Worm (Caenorhabditis elegans): ENCODE measurements around the gene F15E6.9.
A peak's percentile ranks its signal among the peaks of the same experiment; 100 is the strongest.

The F15E6.9 gene

DNA sequence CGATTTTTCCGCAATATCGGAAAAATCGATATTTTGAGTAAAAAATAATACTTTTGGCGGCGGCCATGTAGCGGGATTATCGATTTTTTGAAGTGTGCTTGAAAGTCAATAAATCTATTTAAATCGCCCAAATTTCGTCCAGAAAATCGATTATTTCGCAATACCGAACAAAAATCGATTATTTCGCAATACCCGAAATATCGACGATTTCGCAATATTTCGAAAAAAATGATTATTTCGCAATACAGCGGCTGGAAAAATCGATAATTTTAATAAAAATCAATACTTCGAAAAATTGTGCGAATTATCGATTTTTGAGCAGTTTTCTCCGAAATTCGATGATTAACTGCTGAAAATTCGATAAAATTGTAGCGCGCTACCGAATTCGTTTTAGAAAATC is 19.2 kb upstream of the F15E6.9 start:
- TF ChIP-seq klf-2 (GFP tag; conservative IDR thresholded peaks at IDR 0.05) (no peak), ztf-23 (GFP tag; IDR thresholded peaks at IDR 0.05) (no peak), med-1 (GFP tag; optimal IDR thresholded peaks at IDR 0.05; ENCODE audit: insufficient read depth) (no peak), ztf-29 (GFP tag; IDR thresholded peaks at IDR 0.05) (no peak), cog-1 (tag; optimal IDR thresholded peaks at IDR 0.05) (no peak), ref-1 (GFP tag; conservative IDR thresholded peaks at IDR 0.05) (no peak), T22C8.4 (GFP tag; IDR thresholded peaks at IDR 0.05) (no peak; the same call in 1 of the 2 replicates), tab-1 (GFP tag; IDR thresholded peaks at IDR 0.05) (no peak), flt-1 (GFP tag; IDR thresholded peaks at IDR 0.05) (no peak)

DNA sequence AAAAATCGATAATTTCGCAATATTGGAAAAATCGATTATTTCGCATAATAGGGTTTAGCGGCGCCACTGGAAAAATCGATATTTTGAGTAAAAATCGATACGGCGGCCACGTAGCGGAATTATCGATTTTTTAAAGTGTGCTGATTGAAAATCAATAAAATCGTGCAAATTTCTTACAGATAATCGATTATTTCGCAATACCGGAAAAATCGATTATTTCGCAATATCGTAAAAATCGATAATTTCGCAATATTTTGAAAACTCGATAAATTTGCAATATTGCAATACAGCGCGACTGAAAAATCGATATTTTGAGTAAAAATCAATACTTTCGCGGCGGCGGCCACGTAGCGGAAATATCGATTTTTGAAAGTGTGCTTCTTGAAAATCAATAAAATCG is 18.8 kb upstream of the F15E6.9 start:
- TF ChIP-seq ztf-29 (GFP tag; IDR thresholded peaks at IDR 0.05) = no peak
- peak; percentile 79 for TF ChIP-seq T22C8.4 (GFP tag; IDR thresholded peaks at IDR 0.05)

DNA sequence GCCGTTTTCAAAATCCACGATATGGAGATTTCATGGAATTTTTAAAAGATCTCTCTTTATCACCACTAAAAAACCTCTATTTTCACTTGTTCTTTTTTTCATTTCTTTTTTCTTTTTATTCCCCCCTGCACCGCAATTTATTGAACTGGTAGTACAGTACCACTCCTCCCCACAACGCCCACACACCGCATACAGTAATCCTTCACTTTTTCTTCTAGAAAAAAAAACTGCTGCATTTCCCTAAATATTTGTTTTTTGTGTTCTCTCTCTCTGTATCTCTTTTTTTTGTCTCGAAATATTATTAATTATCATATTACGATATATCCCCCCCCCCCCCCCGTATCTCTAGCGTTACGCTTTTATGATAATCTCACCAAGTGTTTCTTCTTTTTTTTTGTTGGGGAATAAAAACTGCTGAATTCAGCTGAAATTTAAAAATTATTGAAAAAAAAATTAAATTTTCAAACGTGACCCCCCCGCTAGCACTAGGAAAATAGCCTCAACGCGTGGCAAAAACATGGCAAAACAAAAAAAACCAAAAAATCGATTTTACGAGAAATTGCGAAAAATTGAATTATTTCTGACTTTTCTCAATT is 18.0 kb upstream of the F15E6.9 start, which contains the start of gene Y24D9B.1:
Gene Y24D9B.1 (plus strand): TSS at position 546 of the 596 bp plus-strand sequence.
- TF ChIP-seq med-1 (GFP tag; optimal IDR thresholded peaks at IDR 0.05; ENCODE audit: insufficient read depth) (no peak), T22C8.4 (GFP tag; IDR thresholded peaks at IDR 0.05) (no peak), ztf-23 (GFP tag; IDR thresholded peaks at IDR 0.05) (no peak), klf-2 (GFP tag; conservative IDR thresholded peaks at IDR 0.05) (no peak), cog-1 (tag; optimal IDR thresholded peaks at IDR 0.05) (no peak), ztf-29 (GFP tag; IDR thresholded peaks at IDR 0.05) (no peak), tab-1 (GFP tag; IDR thresholded peaks at IDR 0.05) (no peak), ref-1 (GFP tag; conservative IDR thresholded peaks at IDR 0.05) (no peak), flt-1 (GFP tag; IDR thresholded peaks at IDR 0.05) (no peak)

DNA sequence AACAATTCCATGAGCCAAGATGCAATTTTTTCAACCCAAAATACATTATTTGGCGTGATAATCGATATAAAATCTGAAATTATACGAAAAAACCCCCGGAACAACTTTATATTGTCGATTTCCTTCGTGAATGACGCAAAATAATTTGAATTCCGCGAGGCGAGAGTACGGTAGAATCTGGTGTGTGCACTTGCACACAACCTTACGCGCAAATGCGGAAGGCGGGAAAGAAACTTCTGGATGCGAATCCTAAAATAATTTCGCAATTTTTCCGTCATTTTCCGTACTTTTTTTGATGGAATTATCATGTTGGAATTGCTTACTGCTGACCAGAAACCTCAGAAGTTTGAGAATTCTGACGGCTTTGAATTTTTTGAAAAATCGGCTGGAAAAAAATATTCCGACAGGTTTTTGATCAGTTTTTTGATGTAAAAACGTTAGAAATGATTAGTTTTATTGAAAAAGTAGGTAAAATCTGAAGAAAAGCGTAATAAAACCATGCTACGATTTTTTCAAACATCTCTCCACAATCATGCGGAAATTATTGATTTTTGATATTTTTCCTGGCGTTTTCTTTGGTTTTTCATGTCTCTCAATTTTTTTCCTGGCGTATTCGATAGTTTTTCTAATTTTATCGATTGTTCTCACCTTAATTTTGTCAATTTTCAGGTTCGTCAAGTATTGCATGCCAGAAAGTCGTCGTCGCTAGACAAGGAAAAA is 8.5 kb upstream of the F15E6.9 start, which contains the start of gene set-9:
Gene set-9 (plus strand): TSS at position 670 of the 720 bp plus-strand sequence.
- TF ChIP-seq klf-2 (GFP tag; conservative IDR thresholded peaks at IDR 0.05) = no peak
- no peak for TF ChIP-seq ztf-29 (GFP tag; IDR thresholded peaks at IDR 0.05)
- no peak for TF ChIP-seq med-1 (GFP tag; optimal IDR thresholded peaks at IDR 0.05; ENCODE audit: insufficient read depth)
- no peak for TF ChIP-seq tab-1 (GFP tag; IDR thresholded peaks at IDR 0.05)
- TF ChIP-seq ref-1 (GFP tag; conservative IDR thresholded peaks at IDR 0.05) = no peak
- TF ChIP-seq flt-1 (GFP tag; IDR thresholded peaks at IDR 0.05) = no peak
- TF ChIP-seq cog-1 (tag; optimal IDR thresholded peaks at IDR 0.05) = no peak
- TF ChIP-seq ztf-23 (GFP tag; IDR thresholded peaks at IDR 0.05) = no peak
- no peak for TF ChIP-seq T22C8.4 (GFP tag; IDR thresholded peaks at IDR 0.05)

DNA sequence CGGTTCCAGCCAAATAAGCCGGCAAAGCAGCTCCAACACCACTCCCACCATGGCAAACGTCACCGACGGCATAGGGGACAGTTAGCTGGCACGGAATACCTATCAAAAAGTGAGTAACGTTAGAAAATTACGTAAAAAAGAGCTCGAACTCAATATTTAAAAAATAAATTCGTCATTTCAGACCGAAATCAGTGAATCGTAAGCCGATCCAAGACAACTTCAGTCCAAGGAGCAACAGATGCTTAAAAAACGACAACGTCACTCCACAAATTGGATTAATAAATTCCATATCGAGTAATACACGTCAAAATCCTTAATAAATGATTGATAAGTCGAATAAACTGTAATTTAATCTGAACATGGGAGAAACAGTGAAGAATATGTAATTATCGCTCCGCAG is 7.4 kb upstream of the F15E6.9 start:
- no peak for TF ChIP-seq T22C8.4 (GFP tag; IDR thresholded peaks at IDR 0.05)
- no peak for TF ChIP-seq tab-1 (GFP tag; IDR thresholded peaks at IDR 0.05)
- no peak for TF ChIP-seq ztf-29 (GFP tag; IDR thresholded peaks at IDR 0.05)
- TF ChIP-seq med-1 (GFP tag; optimal IDR thresholded peaks at IDR 0.05; ENCODE audit: insufficient read depth) = no peak
- TF ChIP-seq ztf-23 (GFP tag; IDR thresholded peaks at IDR 0.05) = no peak
- no peak for TF ChIP-seq cog-1 (tag; optimal IDR thresholded peaks at IDR 0.05)

DNA sequence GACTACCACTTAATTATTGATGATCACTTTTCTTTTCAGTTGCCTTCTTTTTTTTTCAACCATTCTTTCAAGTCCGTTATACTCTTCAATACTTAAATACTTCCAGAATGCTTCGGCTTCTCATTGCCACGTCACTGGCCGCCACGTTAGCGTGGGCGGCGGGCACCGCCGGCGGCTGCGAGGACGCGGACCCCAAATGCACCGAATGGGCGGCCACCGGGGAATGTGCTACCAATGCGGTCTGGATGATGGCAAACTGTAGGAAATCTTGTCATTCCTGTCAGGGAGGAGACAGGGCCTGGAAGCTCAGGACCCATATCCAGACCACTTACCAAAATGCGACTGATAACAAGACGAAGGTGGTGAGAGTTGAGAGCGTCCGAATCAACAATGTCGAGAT is 2.3 kb upstream of the F15E6.9 start, which contains the start of gene lgc-22:
Gene lgc-22 (plus strand): TSS at position 105 of the 400 bp plus-strand sequence.
- TF ChIP-seq ref-1 (GFP tag; conservative IDR thresholded peaks at IDR 0.05) (no peak), T22C8.4 (GFP tag; IDR thresholded peaks at IDR 0.05) (no peak), klf-2 (GFP tag; conservative IDR thresholded peaks at IDR 0.05) (no peak), med-1 (GFP tag; optimal IDR thresholded peaks at IDR 0.05; ENCODE audit: insufficient read depth) (no peak), ztf-23 (GFP tag; IDR thresholded peaks at IDR 0.05) (no peak), tab-1 (GFP tag; IDR thresholded peaks at IDR 0.05) (peak; percentile 41; the same call in 1 of the 2 replicates), cog-1 (tag; optimal IDR thresholded peaks at IDR 0.05) (no peak)

DNA sequence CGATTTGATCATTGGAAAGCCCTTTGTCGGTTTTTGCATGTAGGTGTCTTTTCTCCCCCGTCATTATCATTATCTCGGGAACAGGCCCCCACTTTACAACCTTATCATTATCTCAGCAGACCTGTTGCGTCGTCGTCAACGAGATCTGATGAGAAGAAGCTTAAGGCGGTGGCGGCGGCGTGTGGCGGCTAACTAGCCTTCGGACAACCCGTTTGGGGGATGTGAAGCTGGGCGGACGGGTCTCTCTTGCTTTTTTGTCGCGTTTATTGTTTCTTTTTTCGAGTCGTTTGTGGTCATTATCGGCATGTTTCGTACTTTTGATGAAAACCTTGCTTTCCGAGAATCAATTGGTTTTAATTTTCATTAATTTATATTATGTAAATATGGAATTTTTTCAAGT is 1.1 kb upstream of the F15E6.9 start:
- TF ChIP-seq med-1 (GFP tag; optimal IDR thresholded peaks at IDR 0.05; ENCODE audit: insufficient read depth) (no peak), ztf-23 (GFP tag; IDR thresholded peaks at IDR 0.05) (no peak), flt-1 (GFP tag; IDR thresholded peaks at IDR 0.05) (no peak)

DNA sequence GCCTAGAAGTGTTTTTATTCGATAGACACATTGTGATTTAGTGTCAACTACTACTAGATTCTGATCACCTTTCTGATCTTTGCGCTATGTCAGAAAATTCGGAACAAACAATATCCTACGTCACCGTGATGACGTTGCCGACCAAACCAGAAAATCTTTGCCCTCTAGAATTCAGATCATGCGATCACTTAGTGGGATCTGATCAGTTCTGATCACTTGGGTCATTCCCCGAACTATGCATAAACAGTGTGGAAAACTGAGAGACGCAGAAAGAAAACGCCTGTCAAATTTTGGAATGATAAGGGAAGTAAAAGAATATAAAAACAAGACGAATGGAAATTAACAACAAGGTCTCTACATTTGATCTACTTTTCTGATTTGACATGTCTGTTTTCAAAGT is 4.3 kb downstream of the F15E6.9 start, which contains the start of gene F15E6.3:
Gene F15E6.3 (plus strand): TSS at position 344 of the 400 bp plus-strand sequence.
- TF ChIP-seq med-1 (GFP tag; optimal IDR thresholded peaks at IDR 0.05; ENCODE audit: insufficient read depth) (no peak), ztf-29 (GFP tag; IDR thresholded peaks at IDR 0.05) (no peak), flt-1 (GFP tag; IDR thresholded peaks at IDR 0.05) (no peak), tab-1 (GFP tag; IDR thresholded peaks at IDR 0.05) (no peak), cog-1 (tag; optimal IDR thresholded peaks at IDR 0.05) (no peak), klf-2 (GFP tag; conservative IDR thresholded peaks at IDR 0.05) (no peak), ztf-23 (GFP tag; IDR thresholded peaks at IDR 0.05) (no peak)

DNA sequence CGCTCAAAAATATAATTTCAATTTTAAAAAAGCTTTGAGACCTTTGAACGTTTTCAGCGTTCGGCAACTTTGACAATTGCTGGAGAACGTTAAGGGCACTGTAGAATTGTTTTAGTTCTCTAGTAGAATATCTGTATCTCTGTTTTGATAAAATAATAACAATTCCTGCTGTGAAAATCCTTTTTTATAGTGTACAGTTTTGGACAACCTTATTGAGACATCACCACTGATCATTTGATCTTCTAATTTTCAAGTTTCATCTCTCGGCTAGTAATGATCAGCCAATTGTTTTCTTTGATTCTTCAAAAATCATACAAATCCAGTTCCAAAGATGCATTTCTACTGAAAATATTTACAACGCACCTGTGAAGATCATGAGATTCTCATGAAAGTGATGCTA is 6.3 kb downstream of the F15E6.9 start, which contains the start of gene F15E6.10:
Gene F15E6.10 (plus strand): TSS at position 301 of the 400 bp plus-strand sequence.
- TF ChIP-seq ztf-23 (GFP tag; IDR thresholded peaks at IDR 0.05) (no peak), med-1 (GFP tag; optimal IDR thresholded peaks at IDR 0.05; ENCODE audit: insufficient read depth) (no peak), flt-1 (GFP tag; IDR thresholded peaks at IDR 0.05) (no peak), cog-1 (tag; optimal IDR thresholded peaks at IDR 0.05) (no peak), tab-1 (GFP tag; IDR thresholded peaks at IDR 0.05) (no peak)

DNA sequence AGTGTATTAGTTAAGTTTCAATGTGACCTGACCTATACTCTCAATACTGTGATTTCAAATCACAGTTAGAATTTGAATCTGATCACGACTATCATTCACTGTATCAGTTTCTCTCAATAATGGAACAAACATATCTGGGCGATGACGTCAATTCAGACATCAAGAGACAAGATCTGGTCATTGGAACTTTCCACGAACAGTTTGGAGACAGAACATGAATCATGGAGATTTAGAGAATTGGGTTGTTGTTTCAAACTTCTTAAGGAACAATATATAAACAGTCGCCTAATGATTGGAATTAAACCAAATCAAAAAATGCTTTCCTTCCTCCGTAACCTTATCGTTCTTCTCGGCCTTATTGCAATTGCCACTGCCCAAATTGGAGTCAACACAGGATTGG is 7.7 kb downstream of the F15E6.9 start, which contains the start of gene F15E6.4:
Gene F15E6.4 (plus strand): TSS at position 301 of the 400 bp plus-strand sequence.
- TF ChIP-seq ztf-29 (GFP tag; IDR thresholded peaks at IDR 0.05) = no peak
- no peak for TF ChIP-seq cog-1 (tag; optimal IDR thresholded peaks at IDR 0.05)
- TF ChIP-seq klf-2 (GFP tag; conservative IDR thresholded peaks at IDR 0.05) = no peak
- TF ChIP-seq tab-1 (GFP tag; IDR thresholded peaks at IDR 0.05) = no peak
- no peak for TF ChIP-seq flt-1 (GFP tag; IDR thresholded peaks at IDR 0.05)
- no peak for TF ChIP-seq ref-1 (GFP tag; conservative IDR thresholded peaks at IDR 0.05)
- TF ChIP-seq med-1 (GFP tag; optimal IDR thresholded peaks at IDR 0.05; ENCODE audit: insufficient read depth) = no peak
- no peak for TF ChIP-seq T22C8.4 (GFP tag; IDR thresholded peaks at IDR 0.05)
- TF ChIP-seq ztf-23 (GFP tag; IDR thresholded peaks at IDR 0.05) = no peak
